Worm (Caenorhabditis elegans) whole organism, early embryonic: Measurements from ENCODE around the gene crh-2.
A peak's percentile ranks its signal among the peaks of the same experiment; 100 is the strongest.

ENCODE experiments used
- B0310.2 ChIP-seq: sonication (generic microtip); optimal IDR thresholded peaks from 2 replicates; lab custom pipeline; 2016; ENCODE audit warnings: mild to moderate bottlenecking, missing genetic modification characterization, missing compliant biosample characterization
- F13C5.2 ChIP-seq: sonication (generic microtip); optimal IDR thresholded peaks from 2 replicates; lab custom pipeline; 2017; ENCODE audit warnings: mild to moderate bottlenecking, missing genetic modification characterization, inconsistent platforms, missing compliant biosample characterization
- aly-1 ChIP-seq: sonication (generic microtip); optimal IDR thresholded peaks from 2 replicates; lab custom pipeline; 2016; ENCODE audit warnings: missing genetic modification characterization, missing compliant biosample characterization
- ama-1 ChIP-seq: fragments of 150-350 bp; optimal IDR thresholded peaks from 2 replicates; lab custom pipeline; 2014
- ceh-13 ChIP-seq: fragments of 200-800 bp; sonication (Bioruptor generic); optimal IDR thresholded peaks from 2 replicates; lab custom pipeline; 2018; ENCODE audit warnings: mild to moderate bottlenecking, missing genetic modification characterization, missing compliant biosample characterization
- ceh-36 ChIP-seq: sonication (generic microtip); optimal IDR thresholded peaks from 2 replicates; lab custom pipeline; 2016; ENCODE audit warnings: missing genetic modification characterization, inconsistent platforms, missing compliant biosample characterization
- ets-7 ChIP-seq: sonication (generic microtip); optimal IDR thresholded peaks from 2 replicates; lab custom pipeline; 2016; ENCODE audit warnings: missing genotype, missing genetic modification characterization, missing compliant biosample characterization
- flt-1 ChIP-seq: fragments of 200-800 bp; sonication (Bioruptor generic); IDR thresholded peaks from 2 replicates; pipeline ENCODE4 v1.3.6; 2022; ENCODE audit warnings: missing genetic modification characterization, missing compliant biosample characterization
- hmbx-1 ChIP-seq: sonication (generic microtip); optimal IDR thresholded peaks from 2 replicates; lab custom pipeline; 2016; ENCODE audit warnings: mild to moderate bottlenecking, missing genetic modification characterization, missing compliant biosample characterization
- hmg-4 ChIP-seq: fragments of 200-800 bp; sonication (Bioruptor generic); optimal IDR thresholded peaks from 2 replicates; lab custom pipeline; 2018; ENCODE audit warnings: mild to moderate bottlenecking, missing genetic modification characterization, missing compliant biosample characterization
- hnd-1 ChIP-seq: sonication (generic microtip); optimal IDR thresholded peaks from 2 replicates; lab custom pipeline; 2016; ENCODE audit warnings: missing genetic modification characterization, missing compliant biosample characterization
- pes-1 ChIP-seq: fragments of 200-800 bp; sonication (Bioruptor generic); IDR thresholded peaks from 2 replicates; pipeline ENCODE4 v1.3.6; 2022; ENCODE audit warnings: missing genetic modification reagents, missing genetic modification characterization, missing compliant biosample characterization
- scrt-1 ChIP-seq: fragments of 200-800 bp; sonication (Bioruptor generic); IDR thresholded peaks from 2 replicates; pipeline ENCODE4 v1.3.6; 2022; ENCODE audit warnings: missing genetic modification characterization, missing compliant biosample characterization
- sea-1 ChIP-seq: fragments of 200-800 bp; sonication (Bioruptor generic); conservative IDR thresholded peaks from 2 replicates; pipeline ENCODE4 v1.3.6; 2022; ENCODE audit warnings: missing genetic modification characterization, missing compliant biosample characterization
- tbx-11 ChIP-seq: fragments of 200-800 bp; sonication (Bioruptor generic); IDR thresholded peaks from 2 replicates; pipeline ENCODE4 v1.3.6; 2022; ENCODE audit warnings: missing genetic modification characterization, missing compliant biosample characterization
- tbx-37 ChIP-seq: fragments of 200-800 bp; sonication (Bioruptor generic); conservative IDR thresholded peaks from 2 replicates; pipeline ENCODE4 v1.3.6; 2022; ENCODE audit warnings: missing genetic modification reagents, missing genetic modification characterization, missing compliant biosample characterization
- tra-4 ChIP-seq: sonication (generic microtip); optimal IDR thresholded peaks from 2 replicates; lab custom pipeline; 2017; ENCODE audit warnings: missing genetic modification characterization, missing compliant biosample characterization

The crh-2 gene

ce11 chrII:5187469-5187868 is at the start of gene crh-2:
Gene crh-2 (minus strand): TSS chrII:5187569.
- no peak for TF ChIP-seq sea-1 (GFP tag; lab: Robert Waterston, UW)
- TF ChIP-seq hmbx-1 (tag; lab: Kevin White, UChicago) = no peak
- TF ChIP-seq pes-1 (GFP tag; lab: Robert Waterston, UW) = no peak
- TF ChIP-seq ceh-36 = no peak
- no peak for TF ChIP-seq ets-7
- TF ChIP-seq tra-4 (tag; lab: Kevin White, UChicago) = no peak
- no peak for TF ChIP-seq hmg-4 (GFP tag; lab: Kevin White, UChicago)
- no peak for TF ChIP-seq ama-1 (lab: Kevin White, UChicago)
- no peak for TF ChIP-seq ceh-13 (GFP tag; lab: Kevin White, UChicago)
- TF ChIP-seq tbx-37 = no peak
- TF ChIP-seq F13C5.2 (tag; lab: Kevin White, UChicago) = no peak
- TF ChIP-seq flt-1 (GFP tag; lab: Robert Waterston, UW) = no peak
- no peak for TF ChIP-seq aly-1 (tag; lab: Kevin White, UChicago)
- no peak for TF ChIP-seq B0310.2 (tag; lab: Kevin White, UChicago)
- no peak for TF ChIP-seq hnd-1 (tag; lab: Kevin White, UChicago)
- TF ChIP-seq tbx-11 (GFP tag; lab: Robert Waterston, UW) = no peak
- TF ChIP-seq scrt-1 (GFP tag; lab: Robert Waterston, UW) = no peak

DNA sequence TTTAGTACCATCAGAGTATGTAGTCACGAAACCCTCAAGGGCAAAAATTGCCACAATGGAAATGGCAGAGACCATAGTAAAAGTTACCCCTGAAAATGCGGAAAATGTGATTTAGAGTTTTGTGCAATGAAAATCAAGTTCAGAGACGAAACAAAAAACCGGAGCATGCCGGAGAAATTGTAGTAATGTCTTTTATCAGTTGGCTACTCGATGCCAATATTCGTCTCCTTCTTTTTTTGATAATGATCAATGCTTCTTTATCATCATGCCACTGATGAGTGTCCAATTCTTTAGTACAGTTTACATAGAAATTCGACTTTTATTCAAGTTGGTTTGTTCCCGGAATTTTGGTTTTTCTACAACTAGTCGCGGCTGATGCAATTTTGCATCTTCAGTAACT is 48.4 kb upstream of the crh-2 start, which contains the start of gene pho-1:
TSS of gene pho-1 (minus strand) at position 89 of the 400 bp plus-strand sequence.
- TF ChIP-seq hnd-1 (tag; lab: Kevin White, UChicago) (no peak), ets-7 (no peak), tbx-37 (no peak), hmg-4 (GFP tag; lab: Kevin White, UChicago) (no peak), B0310.2 (tag; lab: Kevin White, UChicago) (no peak), F13C5.2 (tag; lab: Kevin White, UChicago) (no peak), ceh-36 (no peak), ama-1 (lab: Kevin White, UChicago) (no peak), scrt-1 (GFP tag; lab: Robert Waterston, UW) (no peak), ceh-13 (GFP tag; lab: Kevin White, UChicago) (no peak), flt-1 (GFP tag; lab: Robert Waterston, UW) (no peak), aly-1 (tag; lab: Kevin White, UChicago) (no peak), hmbx-1 (tag; lab: Kevin White, UChicago) (no peak), sea-1 (GFP tag; lab: Robert Waterston, UW) (no peak)

ce11 chrII:5234728-5235127 is 47.4 kb upstream of the crh-2 start:
- TF ChIP-seq F13C5.2 (tag; lab: Kevin White, UChicago) (no peak), flt-1 (GFP tag; lab: Robert Waterston, UW) (no peak), tbx-37 (no peak), tbx-11 (GFP tag; lab: Robert Waterston, UW) (no peak), hmbx-1 (tag; lab: Kevin White, UChicago) (no peak), aly-1 (tag; lab: Kevin White, UChicago) (no peak), ceh-36 (no peak), B0310.2 (tag; lab: Kevin White, UChicago) (no peak), ama-1 (lab: Kevin White, UChicago) (no peak), ceh-13 (GFP tag; lab: Kevin White, UChicago) (no peak), tra-4 (tag; lab: Kevin White, UChicago) (no peak), sea-1 (GFP tag; lab: Robert Waterston, UW) (no peak), hmg-4 (GFP tag; lab: Kevin White, UChicago) (no peak), pes-1 (GFP tag; lab: Robert Waterston, UW) (no peak), scrt-1 (GFP tag; lab: Robert Waterston, UW) (no peak), hnd-1 (tag; lab: Kevin White, UChicago) (no peak), ets-7 (no peak)

- TF ChIP-seq B0310.2 (tag; lab: Kevin White, UChicago) (no peak), F13C5.2 (tag; lab: Kevin White, UChicago) (no peak), tbx-11 (GFP tag; lab: Robert Waterston, UW) (no peak), ceh-13 (GFP tag; lab: Kevin White, UChicago) (no peak), sea-1 (GFP tag; lab: Robert Waterston, UW) (no peak), ets-7 (no peak), hnd-1 (tag; lab: Kevin White, UChicago) (no peak), ama-1 (lab: Kevin White, UChicago) (no peak), tra-4 (tag; lab: Kevin White, UChicago) (no peak), hmg-4 (GFP tag; lab: Kevin White, UChicago) (no peak), scrt-1 (GFP tag; lab: Robert Waterston, UW) (no peak)
Measured at ce11 chrII:5231111-5231510, 43.7 kb upstream of the crh-2 start, which contains the start of gene EGAP2.1. Gene EGAP2.1 (plus strand): TSS chrII:5231411.

DNA sequence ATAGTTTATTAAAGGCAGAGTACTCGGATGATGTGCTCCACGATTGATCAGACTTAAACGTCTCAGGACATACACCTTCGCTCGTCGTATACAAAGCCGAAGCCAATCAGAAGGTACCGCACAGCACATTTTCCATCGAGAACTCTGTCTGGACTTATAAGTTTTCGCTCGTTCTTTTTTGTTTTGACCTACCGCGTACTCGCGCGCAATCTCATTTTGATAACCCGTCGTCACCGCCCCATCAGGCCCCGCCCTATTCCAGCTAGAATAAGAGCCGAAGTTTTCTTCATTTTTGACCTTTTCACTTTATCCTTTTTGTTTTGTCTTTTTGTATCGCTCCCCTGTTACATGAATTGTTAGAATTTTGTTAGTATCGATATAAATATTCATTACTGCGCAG is 42.2 kb upstream of the crh-2 start, which contains the start of gene EGAP2.2:
TSS of gene EGAP2.2 (plus strand) at position 301 of the 400 bp plus-strand sequence.
- TF ChIP-seq aly-1 (tag; lab: Kevin White, UChicago) (no peak), hmbx-1 (tag; lab: Kevin White, UChicago) (no peak), flt-1 (GFP tag; lab: Robert Waterston, UW) (no peak), ama-1 (lab: Kevin White, UChicago) (no peak), tra-4 (tag; lab: Kevin White, UChicago) (no peak), tbx-11 (GFP tag; lab: Robert Waterston, UW) (no peak), ceh-36 (no peak), F13C5.2 (tag; lab: Kevin White, UChicago) (no peak), sea-1 (GFP tag; lab: Robert Waterston, UW) (no peak), tbx-37 (no peak), B0310.2 (tag; lab: Kevin White, UChicago) (no peak), pes-1 (GFP tag; lab: Robert Waterston, UW) (no peak), scrt-1 (GFP tag; lab: Robert Waterston, UW) (no peak), ets-7 (no peak)

DNA sequence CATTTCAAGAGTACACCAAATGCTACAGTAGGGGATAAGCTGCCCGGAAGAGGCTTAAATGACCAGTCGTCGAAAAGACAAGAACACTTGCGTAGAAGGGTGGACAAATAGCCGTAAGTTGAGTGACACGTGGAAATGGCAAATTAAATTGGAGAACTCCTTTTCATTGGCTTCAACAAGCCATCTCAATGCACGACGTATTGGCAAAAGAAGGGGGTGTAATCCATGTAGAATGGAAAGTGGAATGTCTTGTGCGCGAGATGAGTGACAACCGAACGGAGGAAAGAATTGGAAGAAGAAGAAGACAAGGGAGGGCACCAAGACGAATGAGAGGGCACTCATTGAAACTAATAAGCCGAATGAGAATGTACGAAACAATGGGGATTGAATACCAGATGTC is 41.3 kb upstream of the crh-2 start:
- TF ChIP-seq flt-1 (GFP tag; lab: Robert Waterston, UW) = no peak
- no peak for TF ChIP-seq tbx-11 (GFP tag; lab: Robert Waterston, UW)
- TF ChIP-seq aly-1 (tag; lab: Kevin White, UChicago) = no peak
- TF ChIP-seq F13C5.2 (tag; lab: Kevin White, UChicago) = no peak
- TF ChIP-seq hmg-4 (GFP tag; lab: Kevin White, UChicago) = peak; percentile 46
- no peak for TF ChIP-seq pes-1 (GFP tag; lab: Robert Waterston, UW)
- no peak for TF ChIP-seq sea-1 (GFP tag; lab: Robert Waterston, UW)
- TF ChIP-seq scrt-1 (GFP tag; lab: Robert Waterston, UW) = no peak
